Fruit fly (Drosophila melanogaster) whole organism, embryonic: Measurements from ENCODE around the gene Pdzd8.
A peak's percentile ranks its signal among the peaks of the same experiment; 100 is the strongest.

Experiments
- C15 ChIP-seq: fragments of 200-800 bp; sonication (Bioruptor generic); IDR thresholded peaks from 3 replicates; pipeline ENCODE4 v1.3.6; 2022; ENCODE audit warnings: missing biosample characterization, missing genetic modification characterization
- cg ChIP-seq: fragments of 200-800 bp; sonication (Bioruptor generic); optimal IDR thresholded peaks from 3 replicates; lab custom pipeline; 2019; ENCODE audit warnings: missing biosample characterization, mild to moderate bottlenecking, missing genetic modification characterization, moderate library complexity
- hbn ChIP-seq: fragments of 200-800 bp; sonication (Bioruptor generic); IDR thresholded peaks from 2 replicates; pipeline ENCODE4 v1.3.6; 2022; ENCODE audit warnings: missing biosample characterization, missing genetic modification characterization; ENCODE audit not compliant: partially characterized antibody

DNA sequence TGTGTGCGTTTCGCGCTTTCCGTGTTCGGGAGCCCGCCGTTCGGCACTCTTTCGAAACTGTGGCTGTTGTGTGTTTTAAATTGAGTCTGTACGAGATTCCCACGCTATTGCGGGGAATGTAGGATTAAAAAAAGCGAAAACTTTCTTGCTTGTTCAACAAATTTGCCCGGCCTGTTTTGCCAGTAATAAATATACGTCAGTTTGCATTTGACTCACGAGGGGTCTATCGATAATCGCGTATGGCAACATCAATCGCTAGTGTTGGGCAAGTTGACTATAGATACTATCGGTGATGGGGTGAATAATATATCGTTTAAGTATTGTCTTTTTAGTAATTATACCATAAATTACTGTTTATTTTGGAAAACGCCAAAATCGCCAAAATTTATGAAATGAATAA lies 25.5 kb downstream of the Pdzd8 start, which contains the start of gene Upf1:
- no peak for TF ChIP-seq cg (GFP tag; lab: Kevin White, UChicago)
- no peak for TF ChIP-seq C15 (GFP tag; lab: Robert Waterston, UW)
- TF ChIP-seq hbn (GFP tag; lab: Robert Waterston, UW) = peak; percentile 88
